Worm (Caenorhabditis elegans) whole organism, mixed stage, embryonic: ENCODE data around the gene pck-1.

Experiments
- M03D4.4 ChIP-seq: sonication (generic microtip); optimal IDR thresholded peaks from 2 replicates; lab custom pipeline; 2017; ENCODE audit warnings: mild to moderate bottlenecking, missing genetic modification characterization, missing compliant biosample characterization
- blmp-1 ChIP-seq: fragments of 150-350 bp; optimal IDR thresholded peaks from 2 replicates; lab custom pipeline; 2014; ENCODE audit warnings: missing biosample characterization, missing genetic modification characterization
- ceh-43 ChIP-seq: fragments of 200-800 bp; sonication (Bioruptor generic); optimal IDR thresholded peaks from 2 replicates; lab custom pipeline; 2018; ENCODE audit warnings: mild to moderate bottlenecking, missing genetic modification characterization, moderate library complexity, missing compliant biosample characterization
- ceh-83 ChIP-seq: fragments of 200-800 bp; sonication (Bioruptor generic); optimal IDR thresholded peaks from 2 replicates; lab custom pipeline; 2018; ENCODE audit warnings: mild to moderate bottlenecking, missing genetic modification characterization, missing compliant biosample characterization
- ces-1 ChIP-seq: fragments of 150-350 bp; optimal IDR thresholded peaks from 2 replicates; lab custom pipeline; 2014; ENCODE audit warnings: missing biosample characterization, missing genetic modification reagents, missing genetic modification characterization
- cnd-1 ChIP-seq: fragments of 200-800 bp; sonication (Bioruptor generic); optimal IDR thresholded peaks from 2 replicates; lab custom pipeline; 2018; ENCODE audit warnings: mild to moderate bottlenecking, missing genetic modification characterization, missing compliant biosample characterization
- drap-1 ChIP-seq: fragments of 200-800 bp; sonication (Bioruptor generic); optimal IDR thresholded peaks from 3 replicates; lab custom pipeline; 2018; ENCODE audit warnings: mild to moderate bottlenecking, missing genetic modification characterization, missing compliant biosample characterization
- elt-1 ChIP-seq: sonication (generic microtip); optimal IDR thresholded peaks from 2 replicates; lab custom pipeline; 2017; ENCODE audit warnings: missing genetic modification characterization, mild to moderate bottlenecking, missing compliant biosample characterization, antibody characterized with exemption, moderate library complexity, borderline replicate concordance; ENCODE audit not compliant: insufficient read depth
- elt-3 ChIP-seq: fragments of 150-350 bp; optimal IDR thresholded peaks from 2 replicates; lab custom pipeline; 2014; ENCODE audit warnings: missing biosample characterization, missing genetic modification characterization
- flh-1 ChIP-seq: fragments of 200-800 bp; sonication (Bioruptor generic); optimal IDR thresholded peaks from 2 replicates; lab custom pipeline; 2018; ENCODE audit warnings: mild to moderate bottlenecking, missing genetic modification characterization, moderate library complexity, missing compliant biosample characterization
- ham-2 ChIP-seq: fragments of 200-800 bp; sonication (Bioruptor generic); optimal IDR thresholded peaks from 2 replicates; lab custom pipeline; 2018; ENCODE audit warnings: mild to moderate bottlenecking, missing genetic modification characterization, missing compliant biosample characterization
- lin-13 ChIP-seq: fragments of 150-350 bp; optimal IDR thresholded peaks from 2 replicates; lab custom pipeline; 2014; ENCODE audit warnings: missing biosample characterization, missing genetic modification characterization
- lsy-2 ChIP-seq: fragments of 150-350 bp; optimal IDR thresholded peaks from 2 replicates; lab custom pipeline; 2014; ENCODE audit warnings: missing biosample characterization, missing genetic modification characterization
- mab-5 ChIP-seq: fragments of 150-350 bp; optimal IDR thresholded peaks from 2 replicates; lab custom pipeline; 2014; ENCODE audit warnings: missing biosample characterization, missing genetic modification characterization
- mls-2 ChIP-seq: sonication (generic microtip); optimal IDR thresholded peaks from 2 replicates; lab custom pipeline; 2016; ENCODE audit warnings: mild to moderate bottlenecking, missing genetic modification characterization, moderate library complexity, missing compliant biosample characterization
- nhr-12 ChIP-seq: fragments of 150-350 bp; optimal IDR thresholded peaks from 2 replicates; lab custom pipeline; 2014; ENCODE audit warnings: missing biosample characterization, missing genetic modification characterization
- nhr-2 ChIP-seq: fragments of 150-350 bp; optimal IDR thresholded peaks from 2 replicates; lab custom pipeline; 2014; ENCODE audit warnings: missing biosample characterization, missing genetic modification characterization
- nhr-237 ChIP-seq: fragments of 150-350 bp; optimal IDR thresholded peaks from 2 replicates; lab custom pipeline; 2014; ENCODE audit warnings: missing biosample characterization, missing genetic modification characterization
- nhr-28 ChIP-seq: fragments of 150-350 bp; optimal IDR thresholded peaks from 2 replicates; lab custom pipeline; 2014; ENCODE audit warnings: missing biosample characterization, missing genetic modification characterization
- nhr-76 ChIP-seq: sonication (generic microtip); optimal IDR thresholded peaks from 2 replicates; lab custom pipeline; 2017; ENCODE audit warnings: missing biosample characterization, missing genetic modification characterization
- snpc-4 ChIP-seq: fragments of 150-350 bp; optimal IDR thresholded peaks from 2 replicates; lab custom pipeline; 2014; ENCODE audit warnings: missing biosample characterization, missing genetic modification characterization
- sptf-1 ChIP-seq: sonication (generic microtip); optimal IDR thresholded peaks from 2 replicates; lab custom pipeline; 2017; ENCODE audit warnings: mild to moderate bottlenecking, missing genetic modification characterization, moderate library complexity, missing compliant biosample characterization
- tbx-8 ChIP-seq: fragments of 200-800 bp; sonication (Bioruptor generic); optimal IDR thresholded peaks from 2 replicates; lab custom pipeline; 2018; ENCODE audit warnings: mild to moderate bottlenecking, missing genetic modification characterization, moderate library complexity, missing compliant biosample characterization
- unc-39 ChIP-seq: fragments of 150-350 bp; optimal IDR thresholded peaks from 2 replicates; lab custom pipeline; 2014; ENCODE audit warnings: missing biosample characterization, missing genetic modification characterization
- unc-62 ChIP-seq: fragments of 150-350 bp; optimal IDR thresholded peaks from 2 replicates; lab custom pipeline; 2014; ENCODE audit warnings: missing biosample characterization, missing genetic modification reagents, missing genetic modification characterization
- zip-8 ChIP-seq: fragments of 150-350 bp; optimal IDR thresholded peaks from 2 replicates; lab custom pipeline; 2014; ENCODE audit warnings: missing biosample characterization, missing genetic modification characterization
- ztf-11 ChIP-seq: fragments of 150-350 bp; optimal IDR thresholded peaks from 2 replicates; lab custom pipeline; 2014; ENCODE audit warnings: missing biosample characterization, missing genetic modification characterization

The pck-1 gene

ce11 chrIII:38117-38516 lies 27.9 kb downstream of the pck-1 start, which contains the start of gene clp-10:
TSS of gene clp-10 (minus strand) at chrIII:38217.
- no peak for TF ChIP-seq flh-1 (GFP tag; lab: Kevin White, UChicago)
- no peak for TF ChIP-seq mab-5 (tag; lab: Kevin White, UChicago)
- TF ChIP-seq nhr-2 (tag; lab: Kevin White, UChicago), result no peak
- TF ChIP-seq ham-2 (GFP tag; lab: Kevin White, UChicago), result no peak
- no peak for TF ChIP-seq ceh-43 (GFP tag; lab: Kevin White, UChicago)

DNA sequence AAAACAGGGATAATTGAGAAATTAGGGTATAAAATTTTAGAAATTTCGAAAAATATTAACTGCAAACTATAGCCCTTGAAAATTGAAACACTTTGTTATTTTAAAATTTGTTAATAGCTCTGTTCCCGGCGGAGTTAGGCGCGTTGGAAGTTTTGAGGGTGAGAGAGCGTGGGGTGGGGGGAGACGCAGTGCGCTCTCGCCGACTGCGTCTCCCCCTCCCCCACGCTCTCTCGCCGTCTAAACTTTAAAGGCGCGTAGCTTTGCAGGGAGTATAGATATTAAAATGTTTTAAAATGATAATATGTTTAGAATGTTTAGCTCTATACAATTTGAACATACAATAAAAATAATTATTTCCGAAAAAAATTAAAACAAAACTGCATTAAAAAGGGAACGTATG lies 32.8 kb downstream of the pck-1 start:
- TF ChIP-seq lsy-2 (tag; lab: Kevin White, UChicago) (no peak), nhr-76 (no peak), drap-1 (GFP tag; lab: Kevin White, UChicago) (no peak), sptf-1 (no peak), blmp-1 (tag; lab: Kevin White, UChicago) (no peak), unc-62 (no peak)
- TF ChIP-seq, all 35 proteins: peak for 0

ce11 chrIII:31600-31999 lies 34.5 kb downstream of the pck-1 start:
- TF ChIP-seq tbx-8 (GFP tag; lab: Kevin White, UChicago) (no peak), zip-8 (no peak)

DNA sequence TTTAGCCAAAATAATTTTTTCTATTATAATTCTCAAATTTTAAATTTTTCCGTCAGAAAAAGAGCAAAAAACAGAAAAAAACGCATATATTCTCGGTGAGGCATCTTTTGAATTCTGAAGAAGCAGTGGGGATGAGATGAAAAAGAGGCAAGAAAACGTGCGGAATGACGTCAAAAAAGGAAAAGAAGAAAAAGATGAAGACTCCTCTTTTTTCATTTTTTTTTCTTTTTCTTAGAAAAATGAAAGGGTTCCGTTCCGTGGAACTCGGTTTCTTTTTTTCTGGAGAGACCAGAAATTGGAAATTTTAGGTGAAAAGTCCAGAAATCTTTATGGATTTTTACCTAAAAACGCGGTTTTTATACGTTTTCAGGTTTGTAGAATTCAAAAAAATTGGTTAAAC lies 35.7 kb downstream of the pck-1 start:
- TF ChIP-seq unc-62, result no peak
- TF ChIP-seq ceh-83 (GFP tag; lab: Kevin White, UChicago), result no peak
- TF ChIP-seq nhr-12, result no peak
- no peak for TF ChIP-seq M03D4.4 (tag; lab: Kevin White, UChicago)
- TF ChIP-seq lsy-2 (tag; lab: Kevin White, UChicago), result no peak
- TF ChIP-seq blmp-1 (tag; lab: Kevin White, UChicago), result no peak
- TF ChIP-seq sptf-1, result no peak
- no peak for TF ChIP-seq cnd-1 (tag; lab: Kevin White, UChicago)

DNA sequence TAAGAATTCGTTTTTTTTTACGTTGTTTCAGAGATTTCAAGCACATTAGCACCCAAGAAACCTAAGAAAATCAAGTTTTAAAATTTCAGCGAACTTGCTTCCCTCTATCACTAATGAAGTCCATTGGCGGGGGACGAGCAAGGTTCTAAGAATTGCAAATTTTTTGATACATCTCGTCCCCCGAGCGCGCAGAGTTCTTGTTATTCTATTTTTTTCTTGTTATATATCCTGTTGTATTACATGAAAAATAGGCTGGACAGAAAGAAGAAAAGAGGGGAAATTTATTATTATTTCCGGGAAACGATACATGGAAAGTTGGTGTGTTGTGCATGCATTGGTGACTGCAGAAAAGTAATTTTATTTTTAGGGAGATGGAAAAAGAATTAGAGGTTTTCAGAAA lies 36.4 kb downstream of the pck-1 start:
- no peak for TF ChIP-seq ham-2 (GFP tag; lab: Kevin White, UChicago)
- no peak for TF ChIP-seq cnd-1 (tag; lab: Kevin White, UChicago)
- no peak for TF ChIP-seq nhr-12
- TF ChIP-seq snpc-4 (tag; lab: Kevin White, UChicago), result no peak
- no peak for TF ChIP-seq ceh-83 (GFP tag; lab: Kevin White, UChicago)
- no peak for TF ChIP-seq sptf-1
- no peak for TF ChIP-seq mab-5 (tag; lab: Kevin White, UChicago)
- no peak for TF ChIP-seq elt-1 (tag; lab: Kevin White, UChicago)
- no peak for TF ChIP-seq lsy-2 (tag; lab: Kevin White, UChicago)
- TF ChIP-seq unc-39 (tag; lab: Kevin White, UChicago), result no peak
- TF ChIP-seq M03D4.4 (tag; lab: Kevin White, UChicago), result no peak
- TF ChIP-seq zip-8, result no peak
- no peak for TF ChIP-seq nhr-28 (tag; lab: Kevin White, UChicago)
- no peak for TF ChIP-seq lin-13 (tag; lab: Kevin White, UChicago)

- TF ChIP-seq nhr-237 (tag; lab: Kevin White, UChicago) (no peak), mls-2 (tag; lab: Kevin White, UChicago) (no peak), M03D4.4 (tag; lab: Kevin White, UChicago) (no peak), ceh-43 (GFP tag; lab: Kevin White, UChicago) (no peak), mab-5 (tag; lab: Kevin White, UChicago) (no peak), ham-2 (GFP tag; lab: Kevin White, UChicago) (no peak), nhr-76 (no peak), ces-1 (GFP tag; lab: Kevin White, UChicago) (no peak), elt-3 (tag; lab: Kevin White, UChicago) (no peak), zip-8 (no peak), elt-1 (tag; lab: Kevin White, UChicago) (no peak), lsy-2 (tag; lab: Kevin White, UChicago) (no peak), flh-1 (GFP tag; lab: Kevin White, UChicago) (no peak), ztf-11 (tag; lab: Kevin White, UChicago) (no peak), blmp-1 (tag; lab: Kevin White, UChicago) (no peak)
These were observed 37.2 kb downstream of the pck-1 start for ce11 chrIII:28841-29240.
